Fruit fly (Drosophila melanogaster): Measurements from ENCODE around the gene byn.

- TF ChIP-seq ss (GFP tag; optimal IDR thresholded peaks at IDR 0.05) (no peak), eg (GFP tag; IDR thresholded peaks at IDR 0.05) (no peak), Met (GFP tag; optimal IDR thresholded peaks at IDR 0.05) (no peak), CG34406 (GFP tag; optimal IDR thresholded peaks at IDR 0.05) (no peak), svp (GFP tag) (no peak), CG32006 (GFP tag; optimal IDR thresholded peaks at IDR 0.05) (no peak), CG6808 (GFP tag; optimal IDR thresholded peaks at IDR 0.05) (no peak)
These were observed 47.1 kb downstream of the byn start, which contains the start of gene CG14125 for dm6 chr3L:11974605-11975004.
